Fruit fly (Drosophila melanogaster) whole organism: ENCODE results near the gene AstCC.

Experiments used
- CG8478 ChIP-seq: fragments of >200 bp; optimal IDR thresholded peaks from 2 replicates; lab custom pipeline; 2018; ENCODE audit warnings: inconsistent platforms
- Dll ChIP-seq: fragments of >200 bp; optimal IDR thresholded peaks from 2 replicates; lab custom pipeline; 2017
- pan ChIP-seq: fragments of >200 bp; optimal IDR thresholded peaks from 2 replicates; lab custom pipeline; 2017
- psq ChIP-seq: fragments of >200 bp; optimal IDR thresholded peaks from 2 replicates; lab custom pipeline; 2017
- usp ChIP-seq: fragments of >200 bp; optimal IDR thresholded peaks from 2 replicates; lab custom pipeline; 2017; ENCODE audit warnings: missing biosample characterization, missing genetic modification characterization, mixed read lengths

DNA sequence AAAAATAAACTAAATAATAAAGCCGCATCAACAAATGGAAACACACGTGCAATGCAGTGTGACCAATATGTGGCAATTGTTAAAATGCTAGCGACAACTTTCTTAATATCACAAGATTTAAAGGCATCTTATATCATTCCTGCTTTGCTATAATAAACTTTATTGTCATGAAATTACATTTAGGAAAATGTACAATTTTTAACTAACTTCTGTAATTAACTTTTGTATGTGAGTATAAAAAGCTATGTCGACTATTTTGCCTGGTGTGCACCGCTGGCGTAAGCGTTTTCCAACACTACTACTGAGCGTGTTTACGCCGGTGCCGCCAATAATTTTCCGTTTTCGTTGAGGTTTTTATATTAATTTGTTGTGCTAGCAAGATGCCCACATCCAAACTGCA lies 38.5 kb upstream of the AstCC start, which contains the start of the genes Csl4 and Nup160:
- TF ChIP-seq CG8478 (lab: Kevin White, UChicago) (no peak), usp (no peak), psq (no peak), Dll (no peak), pan (lab: Kevin White, UChicago) (no peak)
